Worm (Caenorhabditis elegans): Measurements from ENCODE around the gene nhr-232.

nhr-232 gene

DNA sequence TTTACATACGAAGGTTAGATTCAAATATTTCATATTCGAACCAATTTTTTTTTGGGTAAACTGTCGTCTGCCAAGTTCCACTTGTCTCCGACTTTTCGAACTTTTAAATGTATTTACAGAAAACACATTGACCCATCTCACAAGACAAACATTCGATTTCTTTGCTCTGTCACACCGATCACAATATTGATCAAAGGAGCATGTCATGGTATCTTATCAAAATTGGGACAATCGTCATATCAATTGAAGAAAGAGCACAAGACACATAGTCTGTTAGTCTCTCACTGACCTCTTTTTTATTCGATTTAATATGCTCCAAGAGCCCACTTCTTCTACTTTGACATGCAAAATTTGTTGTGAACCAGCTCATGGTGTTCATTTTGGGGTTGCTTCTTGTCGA, at the start of gene nhr-232:
Gene nhr-232 (plus strand): TSS at position 121 of the 400 bp plus-strand sequence.
- TF ChIP-seq klf-2 (GFP tag; conservative IDR thresholded peaks at IDR 0.05), result no peak
- no peak for TF ChIP-seq tab-1 (GFP tag; IDR thresholded peaks at IDR 0.05)
- TF ChIP-seq cog-1 (tag; optimal IDR thresholded peaks at IDR 0.05), result no peak
- no peak for TF ChIP-seq ztf-29 (GFP tag; IDR thresholded peaks at IDR 0.05)
- TF ChIP-seq flt-1 (GFP tag; IDR thresholded peaks at IDR 0.05), result no peak
- TF ChIP-seq ztf-23 (GFP tag; IDR thresholded peaks at IDR 0.05), result no peak
- TF ChIP-seq med-1 (GFP tag; optimal IDR thresholded peaks at IDR 0.05; ENCODE audit: insufficient read depth), result no peak
- no peak for TF ChIP-seq T22C8.4 (GFP tag; IDR thresholded peaks at IDR 0.05)
- TF ChIP-seq ref-1 (GFP tag; conservative IDR thresholded peaks at IDR 0.05), result no peak

ce11 chrV:10206502-10206901, 49.5 kb upstream of the nhr-232 start, which contains the start of gene rpc-25:
rpc-25 (minus strand) TSS chrV:10206602.
- TF ChIP-seq med-1 (GFP tag; optimal IDR thresholded peaks at IDR 0.05; ENCODE audit: insufficient read depth), result no peak
- TF ChIP-seq ref-1 (GFP tag; conservative IDR thresholded peaks at IDR 0.05), result no peak
- TF ChIP-seq ztf-23 (GFP tag; IDR thresholded peaks at IDR 0.05), result no peak
- TF ChIP-seq cog-1 (tag; optimal IDR thresholded peaks at IDR 0.05), result no peak

DNA sequence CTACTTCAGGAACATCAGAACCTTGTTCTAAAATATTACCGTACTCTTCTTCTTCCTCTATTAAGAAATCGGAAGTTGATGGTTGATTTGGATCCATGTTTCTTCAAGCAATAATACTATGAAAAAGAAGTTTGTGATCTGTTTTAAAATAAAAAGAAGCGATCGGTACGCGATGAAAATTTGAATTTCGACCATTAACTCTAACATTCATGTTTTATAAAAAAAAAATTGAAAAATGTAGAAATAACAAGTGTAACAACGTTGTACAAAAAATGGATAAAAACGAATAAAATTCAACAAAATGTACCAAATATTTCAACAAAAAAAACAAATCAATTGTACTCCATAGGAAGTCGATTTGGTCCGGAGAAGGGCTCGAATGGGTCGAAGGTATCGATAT, 45.7 kb upstream of the nhr-232 start, which contains the start of gene tftc-3:
Gene tftc-3 (minus strand): TSS at position 101 of the 400 bp plus-strand sequence.
- TF ChIP-seq ztf-29 (GFP tag; IDR thresholded peaks at IDR 0.05) (no peak), med-1 (GFP tag; optimal IDR thresholded peaks at IDR 0.05; ENCODE audit: insufficient read depth) (no peak), ref-1 (GFP tag; conservative IDR thresholded peaks at IDR 0.05) (no peak), klf-2 (GFP tag; conservative IDR thresholded peaks at IDR 0.05) (no peak), T22C8.4 (GFP tag; IDR thresholded peaks at IDR 0.05) (no peak), ztf-23 (GFP tag; IDR thresholded peaks at IDR 0.05) (no peak), cog-1 (tag; optimal IDR thresholded peaks at IDR 0.05) (no peak), tab-1 (GFP tag; IDR thresholded peaks at IDR 0.05) (no peak), flt-1 (GFP tag; IDR thresholded peaks at IDR 0.05) (no peak)

- TF ChIP-seq T22C8.4 (GFP tag; IDR thresholded peaks at IDR 0.05) (no peak), ztf-23 (GFP tag; IDR thresholded peaks at IDR 0.05) (no peak), flt-1 (GFP tag; IDR thresholded peaks at IDR 0.05) (no peak), cog-1 (tag; optimal IDR thresholded peaks at IDR 0.05) (no peak), tab-1 (GFP tag; IDR thresholded peaks at IDR 0.05) (no peak), ztf-29 (GFP tag; IDR thresholded peaks at IDR 0.05) (no peak), med-1 (GFP tag; optimal IDR thresholded peaks at IDR 0.05; ENCODE audit: insufficient read depth) (no peak), ref-1 (GFP tag; conservative IDR thresholded peaks at IDR 0.05) (no peak), klf-2 (GFP tag; conservative IDR thresholded peaks at IDR 0.05) (no peak)
These were observed 43.9 kb upstream of the nhr-232 start, which contains the start of gene zhit-3 for ce11 chrV:10212027-10212426. zhit-3 (minus strand) TSS chrV:10212127.

- TF ChIP-seq flt-1 (GFP tag; IDR thresholded peaks at IDR 0.05) (no peak), cog-1 (tag; optimal IDR thresholded peaks at IDR 0.05) (no peak)
These were observed 43.3 kb upstream of the nhr-232 start, which contains the start of gene hpo-40 for ce11 chrV:10212627-10213026. hpo-40 (plus strand) TSS chrV:10212927.

DNA sequence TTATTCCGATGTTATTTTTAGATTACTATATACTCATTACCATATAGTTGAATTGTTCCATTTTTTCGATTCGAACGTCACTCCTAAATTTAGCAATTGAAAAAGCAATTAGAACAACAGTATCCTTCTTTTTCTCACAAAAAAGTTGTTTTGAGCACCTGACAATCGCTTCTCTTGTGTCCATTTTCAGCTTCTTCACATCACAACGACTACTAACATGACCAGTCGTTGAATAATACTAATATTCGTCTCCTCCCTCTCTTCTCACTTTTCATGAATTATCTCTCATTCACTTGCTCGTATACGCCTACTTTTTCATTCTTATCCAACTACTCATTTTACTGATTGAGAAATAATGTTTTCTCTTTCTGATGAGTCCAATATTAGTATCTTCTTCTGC, 39.2 kb upstream of the nhr-232 start, which contains the start of gene ZK856.14:
Gene ZK856.14 (plus strand): TSS at position 301 of the 400 bp plus-strand sequence.
- TF ChIP-seq klf-2 (GFP tag; conservative IDR thresholded peaks at IDR 0.05), result no peak

ce11 chrV:10220605-10221004, 35.4 kb upstream of the nhr-232 start, which contains the start of gene C12D8.13:
C12D8.13 (minus strand) TSS chrV:10220705.
- TF ChIP-seq tab-1 (GFP tag; IDR thresholded peaks at IDR 0.05), result no peak
- TF ChIP-seq ztf-23 (GFP tag; IDR thresholded peaks at IDR 0.05), result no peak
- no peak for TF ChIP-seq T22C8.4 (GFP tag; IDR thresholded peaks at IDR 0.05)
- TF ChIP-seq ref-1 (GFP tag; conservative IDR thresholded peaks at IDR 0.05), result no peak
- TF ChIP-seq cog-1 (tag; optimal IDR thresholded peaks at IDR 0.05), result no peak
- TF ChIP-seq flt-1 (GFP tag; IDR thresholded peaks at IDR 0.05), result no peak
- TF ChIP-seq ztf-29 (GFP tag; IDR thresholded peaks at IDR 0.05), result no peak
- TF ChIP-seq klf-2 (GFP tag; conservative IDR thresholded peaks at IDR 0.05), result no peak
- TF ChIP-seq med-1 (GFP tag; optimal IDR thresholded peaks at IDR 0.05; ENCODE audit: insufficient read depth), result no peak

- TF ChIP-seq klf-2 (GFP tag; conservative IDR thresholded peaks at IDR 0.05) (no peak), ztf-23 (GFP tag; IDR thresholded peaks at IDR 0.05) (no peak), flt-1 (GFP tag; IDR thresholded peaks at IDR 0.05) (no peak), T22C8.4 (GFP tag; IDR thresholded peaks at IDR 0.05) (no peak), ztf-29 (GFP tag; IDR thresholded peaks at IDR 0.05) (no peak), ref-1 (GFP tag; conservative IDR thresholded peaks at IDR 0.05) (no peak), cog-1 (tag; optimal IDR thresholded peaks at IDR 0.05) (no peak), med-1 (GFP tag; optimal IDR thresholded peaks at IDR 0.05; ENCODE audit: insufficient read depth) (no peak), tab-1 (GFP tag; IDR thresholded peaks at IDR 0.05) (no peak)
These were observed 34.7 kb upstream of the nhr-232 start, which contains the start of the genes fipr-5 and fipr-9 for ce11 chrV:10221317-10221716. fipr-5 (minus strand) TSS chrV:10221417. fipr-9 (plus strand) TSS chrV:10221662.

- no peak for TF ChIP-seq T22C8.4 (GFP tag; IDR thresholded peaks at IDR 0.05)
- no peak for TF ChIP-seq cog-1 (tag; optimal IDR thresholded peaks at IDR 0.05)
- no peak for TF ChIP-seq tab-1 (GFP tag; IDR thresholded peaks at IDR 0.05)
- TF ChIP-seq flt-1 (GFP tag; IDR thresholded peaks at IDR 0.05), result no peak
These were observed 34.0 kb upstream of the nhr-232 start, which contains the start of gene C12D8.20 for ce11 chrV:10222007-10222406. C12D8.20 (plus strand) TSS chrV:10222307.

- TF ChIP-seq flt-1 (GFP tag; IDR thresholded peaks at IDR 0.05), result no peak
These were observed 31.4 kb upstream of the nhr-232 start for ce11 chrV:10224619-10225018.

DNA sequence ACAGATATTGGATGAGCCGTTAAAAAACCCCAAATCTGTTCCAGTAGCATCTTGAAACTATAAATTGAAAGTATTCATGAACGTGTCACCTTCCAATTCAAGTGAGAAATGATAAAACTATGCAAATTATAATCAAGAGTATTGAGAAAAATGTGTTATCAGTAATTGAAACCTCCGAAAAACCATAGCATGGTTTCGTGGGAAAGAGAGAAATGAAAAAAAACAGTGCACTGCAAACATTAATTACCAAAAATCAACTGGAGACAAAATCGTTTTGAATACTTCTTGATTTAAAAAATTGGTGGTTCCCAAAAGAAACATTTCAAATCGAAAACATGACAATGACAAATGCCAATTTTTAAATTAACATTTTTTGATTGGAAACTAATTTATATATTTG, 30.4 kb upstream of the nhr-232 start, which contains the start of gene daf-36:
Gene daf-36 (minus strand): TSS at position 101 of the 400 bp plus-strand sequence.
- no peak for TF ChIP-seq ref-1 (GFP tag; conservative IDR thresholded peaks at IDR 0.05)
- TF ChIP-seq flt-1 (GFP tag; IDR thresholded peaks at IDR 0.05), result no peak
- TF ChIP-seq ztf-23 (GFP tag; IDR thresholded peaks at IDR 0.05), result no peak
- no peak for TF ChIP-seq tab-1 (GFP tag; IDR thresholded peaks at IDR 0.05)
- TF ChIP-seq klf-2 (GFP tag; conservative IDR thresholded peaks at IDR 0.05), result no peak
- no peak for TF ChIP-seq med-1 (GFP tag; optimal IDR thresholded peaks at IDR 0.05; ENCODE audit: insufficient read depth)
- no peak for TF ChIP-seq ztf-29 (GFP tag; IDR thresholded peaks at IDR 0.05)
- TF ChIP-seq T22C8.4 (GFP tag; IDR thresholded peaks at IDR 0.05), result no peak
- no peak for TF ChIP-seq cog-1 (tag; optimal IDR thresholded peaks at IDR 0.05)

Measured in whole organism, midembryonic.